Worm (Caenorhabditis elegans) whole organism, L4 larva: ENCODE results near the gene max-2.

Experiments
- F26F4.8 ChIP-seq: fragments of 200-800 bp; sonication (Bioruptor generic); conservative IDR thresholded peaks from 2 replicates; pipeline ENCODE4 v1.3.6; 2022; ENCODE audit warnings: missing genetic modification characterization, missing compliant biosample characterization
- F37D6.2 ChIP-seq: sonication (generic microtip); optimal IDR thresholded peaks from 2 replicates; lab custom pipeline; 2016; ENCODE audit warnings: mild to moderate bottlenecking, missing genetic modification characterization, missing compliant biosample characterization
- aha-1 ChIP-seq: fragments of 150-350 bp; peaks from one replicate; lab custom pipeline; 2014; ENCODE audit warnings: missing biosample characterization, missing genetic modification characterization
- aly-2 ChIP-seq: sonication (generic microtip); optimal IDR thresholded peaks from 2 replicates; lab custom pipeline; 2018; ENCODE audit warnings: missing biosample characterization, missing genetic modification characterization
- attf-4 ChIP-seq: sonication (generic microtip); optimal IDR thresholded peaks from 3 replicates; lab custom pipeline; 2017; ENCODE audit warnings: missing biosample characterization, missing genetic modification characterization
- ceh-28 ChIP-seq: fragments of 150-350 bp; optimal IDR thresholded peaks from 2 replicates; lab custom pipeline; 2014; ENCODE audit warnings: missing biosample characterization, missing genetic modification reagents, missing genetic modification characterization
- ceh-44 ChIP-seq: fragments of 200-800 bp; sonication (Bioruptor generic); IDR thresholded peaks from 2 replicates; pipeline ENCODE4 v1.3.6; 2022; ENCODE audit warnings: missing genetic modification reagents, missing genetic modification characterization, missing compliant biosample characterization
- cey-2 ChIP-seq: sonication (generic microtip); optimal IDR thresholded peaks from 3 replicates; lab custom pipeline; 2017; ENCODE audit warnings: missing genetic modification characterization, mild to moderate bottlenecking, missing compliant biosample characterization, antibody characterized with exemption, borderline replicate concordance; ENCODE audit not compliant: insufficient read depth
- daf-16 ChIP-seq, 3 experiments: sonication (generic microtip); optimal IDR thresholded peaks; 2 replicates each; lab custom pipeline; 2016 to 2017; ENCODE audit warnings: missing genetic modification characterization in 3 of 3, missing genetic modification reagents in 3 of 3, mild to moderate bottlenecking in 2 of 3, missing compliant biosample characterization in 2 of 3, missing biosample characterization in 1 of 3, moderate library complexity in 1 of 3
- dmd-6 ChIP-seq: fragments of 200-800 bp; sonication (Bioruptor generic); IDR thresholded peaks from 2 replicates; pipeline ENCODE4 v1.3.6; 2022; ENCODE audit warnings: missing genetic modification reagents, missing genetic modification characterization, missing compliant biosample characterization
- dmd-9 ChIP-seq: fragments of 200-800 bp; sonication (Bioruptor generic); IDR thresholded peaks from 2 replicates; pipeline ENCODE4 v1.3.6; 2022; ENCODE audit warnings: missing genetic modification reagents, missing genetic modification characterization, missing compliant biosample characterization
- dve-1 ChIP-seq: sonication (generic microtip); optimal IDR thresholded peaks from 2 replicates; lab custom pipeline; 2017; ENCODE audit warnings: antibody characterized with exemption, mild to moderate bottlenecking, missing genetic modification characterization, missing compliant biosample characterization; ENCODE audit not compliant: insufficient read depth
- hlh-11 ChIP-seq: fragments of 200-800 bp; sonication (Bioruptor generic); optimal IDR thresholded peaks from 2 replicates; lab custom pipeline; 2018; ENCODE audit warnings: mild to moderate bottlenecking, missing genetic modification characterization, missing compliant biosample characterization
- hlh-30 ChIP-seq: sonication (generic microtip); optimal IDR thresholded peaks from 2 replicates; lab custom pipeline; 2017; ENCODE audit warnings: antibody characterized with exemption, mild to moderate bottlenecking, missing genetic modification characterization, missing compliant biosample characterization; ENCODE audit not compliant: insufficient read depth
- hmg-1.1 ChIP-seq: fragments of 200-800 bp; sonication (Bioruptor generic); IDR thresholded peaks from 2 replicates; pipeline ENCODE4 v1.3.6; 2022; ENCODE audit warnings: missing genetic modification reagents, missing genetic modification characterization, missing compliant biosample characterization
- lim-7 ChIP-seq: fragments of 200-800 bp; sonication (Bioruptor generic); IDR thresholded peaks from 2 replicates; pipeline ENCODE4 v1.3.6; 2022; ENCODE audit warnings: missing genetic modification characterization, missing compliant biosample characterization
- lin-1 ChIP-seq: fragments of 200-800 bp; sonication (Bioruptor generic); IDR thresholded peaks from 2 replicates; pipeline ENCODE4 v1.3.6; 2022; ENCODE audit warnings: missing genetic modification reagents, missing genetic modification characterization, missing compliant biosample characterization
- lir-3 ChIP-seq: sonication (generic microtip); optimal IDR thresholded peaks from 2 replicates; lab custom pipeline; 2016; ENCODE audit warnings: mild to moderate bottlenecking, missing genetic modification characterization, missing compliant biosample characterization
- madf-5 ChIP-seq, 2 experiments: fragments of 200-800 bp; sonication (Bioruptor generic); IDR thresholded peaks; 2 replicates each; pipeline ENCODE4 v1.3.6; 2022; ENCODE audit warnings: missing compliant biosample characterization in 2 of 2, missing genetic modification characterization in 2 of 2
- mxl-3 ChIP-seq: fragments of 200-800 bp; sonication (Bioruptor generic); optimal IDR thresholded peaks from 2 replicates; lab custom pipeline; 2018; ENCODE audit warnings: mild to moderate bottlenecking, missing genetic modification characterization, missing compliant biosample characterization
- nhr-102 ChIP-seq: sonication (generic microtip); optimal IDR thresholded peaks from 2 replicates; lab custom pipeline; 2016; ENCODE audit warnings: mild to moderate bottlenecking, missing genetic modification characterization, moderate library complexity, missing compliant biosample characterization
- nhr-11 ChIP-seq: fragments of 150-350 bp; optimal IDR thresholded peaks from 2 replicates; lab custom pipeline; 2014; ENCODE audit warnings: missing biosample characterization, missing genetic modification characterization
- nhr-25 ChIP-seq: sonication (generic microtip); optimal IDR thresholded peaks from 2 replicates; lab custom pipeline; 2017; ENCODE audit warnings: missing genetic modification characterization, mild to moderate bottlenecking, missing compliant biosample characterization, antibody characterized with exemption, moderate library complexity, borderline replicate concordance; ENCODE audit not compliant: insufficient read depth
- nhr-28 ChIP-seq: fragments of 150-350 bp; optimal IDR thresholded peaks from 2 replicates; lab custom pipeline; 2014; ENCODE audit warnings: missing biosample characterization, missing genetic modification characterization
- nhr-48 ChIP-seq: sonication (generic microtip); optimal IDR thresholded peaks from 2 replicates; lab custom pipeline; 2016; ENCODE audit warnings: mild to moderate bottlenecking, missing genetic modification characterization, missing compliant biosample characterization
- nhr-6 ChIP-seq: fragments of 150-350 bp; optimal IDR thresholded peaks from 2 replicates; lab custom pipeline; 2014; ENCODE audit warnings: missing biosample characterization, missing genetic modification characterization
- php-3 ChIP-seq: fragments of 200-800 bp; sonication (Bioruptor generic); IDR thresholded peaks from 2 replicates; pipeline ENCODE4 v1.3.6; 2022; ENCODE audit warnings: missing genetic modification reagents, missing genetic modification characterization, missing compliant biosample characterization
- pqm-1 ChIP-seq: sonication (generic microtip); optimal IDR thresholded peaks from 2 replicates; lab custom pipeline; 2017; ENCODE audit warnings: missing biosample characterization, missing genetic modification characterization
- rbr-2 ChIP-seq: sonication (generic microtip); optimal IDR thresholded peaks from 2 replicates; lab custom pipeline; 2016; ENCODE audit warnings: missing genotype, missing genetic modification characterization, missing compliant biosample characterization
- saeg-2 ChIP-seq: fragments of 200-800 bp; sonication (Bioruptor generic); IDR thresholded peaks from 2 replicates; pipeline ENCODE4 v1.3.6; 2022; ENCODE audit warnings: missing genetic modification reagents, missing genetic modification characterization, missing compliant biosample characterization
- set-16 ChIP-seq: fragments of 200-800 bp; sonication (Bioruptor generic); IDR thresholded peaks from 2 replicates; pipeline ENCODE4 v1.3.6; 2022; ENCODE audit warnings: missing genetic modification reagents, missing genetic modification characterization, missing compliant biosample characterization
- spr-3 ChIP-seq: fragments of 200-800 bp; sonication (Bioruptor generic); optimal IDR thresholded peaks from 2 replicates; lab custom pipeline; 2018; ENCODE audit warnings: mild to moderate bottlenecking, missing genetic modification characterization, missing compliant biosample characterization
- tra-1 ChIP-seq: fragments of 200-800 bp; sonication (Bioruptor generic); IDR thresholded peaks from 2 replicates; pipeline ENCODE4 v1.3.6; 2022; ENCODE audit warnings: missing genetic modification reagents, missing genetic modification characterization, missing compliant biosample characterization
- unc-39 ChIP-seq: sonication (generic microtip); optimal IDR thresholded peaks from 2 replicates; lab custom pipeline; 2017; ENCODE audit warnings: missing biosample characterization, missing genetic modification characterization
- unc-62 ChIP-seq, 3 experiments: fragments of 150-350 bp in 1 of 3; sonication (generic microtip); optimal IDR thresholded peaks in 2 of 3; peaks in 1 of 3; 1 replicate in 1 of 3; 2 replicates in 2 of 3; lab custom pipeline; 2014 to 2017; ENCODE audit warnings: missing biosample characterization in 3 of 3, missing genetic modification characterization in 3 of 3, missing genetic modification reagents in 3 of 3, missing genotype in 1 of 3
- vab-7 ChIP-seq: fragments of 200-800 bp; sonication (Bioruptor generic); IDR thresholded peaks from 2 replicates; pipeline ENCODE4 v1.3.6; 2022; ENCODE audit warnings: missing genetic modification reagents, missing genetic modification characterization, missing compliant biosample characterization
- zfp-3 ChIP-seq: fragments of 200-800 bp; sonication (Bioruptor generic); conservative IDR thresholded peaks from 2 replicates; pipeline ENCODE4 v1.3.6; 2022; ENCODE audit warnings: missing genetic modification reagents, missing genetic modification characterization, missing compliant biosample characterization

Gene max-2

ce11 chrII:13006283-13006682 is 19.4 kb downstream of the max-2 start (continued):
- TF ChIP-seq F26F4.8 (GFP tag; lab: Robert Waterston, UW) (no peak), F37D6.2 (tag; lab: Kevin White, UChicago) (no peak), dve-1 (peak; percentile 91), saeg-2 (GFP tag; lab: Robert Waterston, UW) (no peak), set-16 (GFP tag; lab: Robert Waterston, UW) (no peak), dmd-6 (GFP tag; lab: Robert Waterston, UW) (peak; percentile 74), ceh-44 (GFP tag; lab: Robert Waterston, UW) (no peak), unc-39 (no peak), nhr-25 (tag; lab: Kevin White, UChicago) (no peak), lim-7 (no peak)

- no peak for TF ChIP-seq cey-2 (tag; lab: Kevin White, UChicago)
- TF ChIP-seq daf-16 (GFP tag; optimal IDR thresholded peaks at IDR 0.05; lab: Kevin White, UChicago): no peak
- peak; percentile 67 for TF ChIP-seq daf-16 (tag; optimal IDR thresholded peaks at IDR 0.05; lab: Kevin White, UChicago)
Observed at ce11 chrII:13004872-13005252, 20.8 kb downstream of the max-2 start.

- TF ChIP-seq vab-7 (GFP tag; lab: Robert Waterston, UW) (no peak), unc-62 (GFP tag; optimal IDR thresholded peaks at IDR 0.05 in 1 of 2; lab: Kevin White, UChicago) (peak in 1 of 2 experiments; percentile 97), unc-62 (tag; optimal IDR thresholded peaks at IDR 0.05; lab: Kevin White, UChicago) (no peak), F26F4.8 (GFP tag; lab: Robert Waterston, UW) (no peak), dve-1 (peak; percentile 51), pqm-1 (tag; lab: Kevin White, UChicago) (peak; percentile 64), nhr-102 (tag; lab: Kevin White, UChicago) (no peak), nhr-28 (tag; lab: Kevin White, UChicago) (peak; percentile 97), rbr-2 (tag; lab: Kevin White, UChicago) (no peak), aly-2 (no peak), aha-1 (tag; lab: Kevin White, UChicago) (peak; percentile 88), zfp-3 (GFP tag; lab: Robert Waterston, UW) (no peak), daf-16 (GFP tag; optimal IDR thresholded peaks at IDR 0.05; lab: Kevin White, UChicago) (no peak), daf-16 (tag; optimal IDR thresholded peaks at IDR 0.05; lab: Kevin White, UChicago) (peak; percentile 68), dmd-6 (GFP tag; lab: Robert Waterston, UW) (peak; percentile 63), hlh-11 (tag; lab: Kevin White, UChicago) (peak; percentile 63), ceh-28 (no peak), nhr-48 (peak; percentile 55), tra-1 (GFP tag; lab: Robert Waterston, UW) (0 out of 2 replicates have a peak, but pooled peaks have one; percentile 7), hmg-1.1 (GFP tag; lab: Robert Waterston, UW) (no peak), mxl-3 (GFP tag; lab: Kevin White, UChicago) (peak; percentile 10)
Observed at ce11 chrII:13004160-13004871, 21.3 kb downstream of the max-2 start.

- TF ChIP-seq attf-4 (tag; lab: Kevin White, UChicago): no peak
- TF ChIP-seq aha-1 (tag; lab: Kevin White, UChicago): no peak
- peak; percentile 60 for TF ChIP-seq hlh-30 (tag; lab: Kevin White, UChicago)
- TF ChIP-seq nhr-6 (tag; lab: Kevin White, UChicago): no peak
- TF ChIP-seq, all 104 proteins: peak for 1
Observed at ce11 chrII:13003244-13003643, 22.4 kb downstream of the max-2 start.

ce11 chrII:13000753-13001152 is 24.9 kb downstream of the max-2 start, which contains the start of gene Y38F1A.8:
TSS of gene Y38F1A.8 (minus strand) at chrII:13000853.
- TF ChIP-seq tra-1 (GFP tag; lab: Robert Waterston, UW) (no peak), unc-39 (no peak), nhr-102 (tag; lab: Kevin White, UChicago) (no peak), madf-5 (GFP tag; IDR thresholded peaks at IDR 0.05; lab: Robert Waterston, UW) (no peak), set-16 (GFP tag; lab: Robert Waterston, UW) (no peak), spr-3 (GFP tag; lab: Kevin White, UChicago) (no peak), lir-3 (tag; lab: Kevin White, UChicago) (no peak), hmg-1.1 (GFP tag; lab: Robert Waterston, UW) (no peak), php-3 (GFP tag; lab: Robert Waterston, UW) (no peak), dmd-9 (GFP tag; lab: Robert Waterston, UW) (no peak), nhr-48 (no peak), nhr-11 (tag; lab: Kevin White, UChicago) (no peak), mxl-3 (GFP tag; lab: Kevin White, UChicago) (no peak), saeg-2 (GFP tag; lab: Robert Waterston, UW) (no peak), lin-1 (GFP tag; lab: Robert Waterston, UW) (no peak)
